Worm (Caenorhabditis elegans): ENCODE measurements around the gene Y71H2AM.29.
"Not testable (repeated sequence)": the region's sequence is repeated elsewhere in the genome, so short reads cannot be mapped to it uniquely, and the experiment has no call there.

DNA sequence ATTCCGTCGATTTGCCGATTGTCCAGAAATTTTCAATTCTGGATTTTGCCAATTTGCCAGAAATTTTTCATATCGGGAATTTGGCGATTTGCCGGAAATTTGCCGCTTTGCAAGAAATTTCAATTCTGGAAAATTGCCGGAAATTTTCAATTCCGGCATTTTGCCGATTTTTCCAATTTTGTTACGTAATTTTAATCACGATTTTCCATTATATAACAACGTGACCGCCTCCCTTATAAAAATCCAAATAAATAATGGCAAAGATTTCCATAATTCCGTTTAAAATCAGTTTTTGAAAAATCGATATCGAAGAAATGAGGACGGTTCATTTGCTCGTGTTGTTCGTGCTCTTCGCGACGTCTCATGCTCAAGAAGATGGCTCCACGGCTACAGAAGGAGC is 14.2 kb downstream of the Y71H2AM.29 start, which contains the start of gene H34I24.1:
- not testable (repeated sequence) for TF ChIP-seq unc-39 (tag; optimal IDR thresholded peaks at IDR 0.05); lin-13 (GFP tag; optimal IDR thresholded peaks at IDR 0.05); T20F7.1 (GFP tag; optimal IDR thresholded peaks at IDR 0.05); ceh-82 (tag; optimal IDR thresholded peaks at IDR 0.05); mdl-1 (tag; optimal IDR thresholded peaks at IDR 0.05); lsy-2 (tag; optimal IDR thresholded peaks at IDR 0.05); unc-62 (GFP tag; optimal IDR thresholded peaks at IDR 0.05 in 1 of 2); unc-62 (tag; optimal IDR thresholded peaks at IDR 0.05); jun-1 (tag; optimal IDR thresholded peaks at IDR 0.05); nhr-102 (tag; optimal IDR thresholded peaks at IDR 0.05); nhr-11 (tag; optimal IDR thresholded peaks at IDR 0.05); mep-1 (tag; optimal IDR thresholded peaks at IDR 0.05)

Data from whole organism, L4 larva.